Worm (Caenorhabditis elegans) whole organism, mixed stage, embryonic: ENCODE results near the gene F53F4.16.

ENCODE experiments used
- M03D4.4 ChIP-seq: sonication (generic microtip); optimal IDR thresholded peaks from 2 replicates; lab custom pipeline; 2017; ENCODE audit warnings: mild to moderate bottlenecking, missing genetic modification characterization, missing compliant biosample characterization
- elt-1 ChIP-seq: sonication (generic microtip); optimal IDR thresholded peaks from 2 replicates; lab custom pipeline; 2017; ENCODE audit warnings: missing genetic modification characterization, mild to moderate bottlenecking, missing compliant biosample characterization, antibody characterized with exemption, moderate library complexity, borderline replicate concordance; ENCODE audit not compliant: insufficient read depth
- elt-3 ChIP-seq: fragments of 150-350 bp; optimal IDR thresholded peaks from 2 replicates; lab custom pipeline; 2014; ENCODE audit warnings: missing biosample characterization, missing genetic modification characterization
- hlh-1 ChIP-seq: fragments of 150-350 bp; optimal IDR thresholded peaks from 2 replicates; lab custom pipeline; 2014; ENCODE audit warnings: missing biosample characterization, missing genetic modification reagents, missing genetic modification characterization
- lin-13 ChIP-seq: fragments of 150-350 bp; optimal IDR thresholded peaks from 2 replicates; lab custom pipeline; 2014; ENCODE audit warnings: missing biosample characterization, missing genetic modification characterization
- nhr-12 ChIP-seq: fragments of 150-350 bp; optimal IDR thresholded peaks from 2 replicates; lab custom pipeline; 2014; ENCODE audit warnings: missing biosample characterization, missing genetic modification characterization
- nhr-76 ChIP-seq: sonication (generic microtip); optimal IDR thresholded peaks from 2 replicates; lab custom pipeline; 2017; ENCODE audit warnings: missing biosample characterization, missing genetic modification characterization
- pha-4 ChIP-seq: fragments of 150-350 bp; optimal IDR thresholded peaks from 2 replicates; lab custom pipeline; 2018; ENCODE audit warnings: missing biosample characterization, missing genetic modification reagents, missing genetic modification characterization
- sem-2 ChIP-seq: fragments of 200-800 bp; sonication (Bioruptor generic); optimal IDR thresholded peaks from 2 replicates; lab custom pipeline; 2018; ENCODE audit warnings: mild to moderate bottlenecking, missing genetic modification characterization, missing compliant biosample characterization
- unc-120 ChIP-seq: sonication (generic microtip); optimal IDR thresholded peaks from 2 replicates; lab custom pipeline; 2017; ENCODE audit warnings: missing genetic modification characterization, missing compliant biosample characterization; ENCODE audit not compliant: poor library complexity, severe bottlenecking
- unc-39 ChIP-seq: fragments of 150-350 bp; optimal IDR thresholded peaks from 2 replicates; lab custom pipeline; 2014; ENCODE audit warnings: missing biosample characterization, missing genetic modification characterization
- zip-8 ChIP-seq: fragments of 150-350 bp; optimal IDR thresholded peaks from 2 replicates; lab custom pipeline; 2014; ENCODE audit warnings: missing biosample characterization, missing genetic modification characterization
- ztf-11 ChIP-seq: fragments of 150-350 bp; optimal IDR thresholded peaks from 2 replicates; lab custom pipeline; 2014; ENCODE audit warnings: missing biosample characterization, missing genetic modification characterization

The F53F4.16 gene

DNA sequence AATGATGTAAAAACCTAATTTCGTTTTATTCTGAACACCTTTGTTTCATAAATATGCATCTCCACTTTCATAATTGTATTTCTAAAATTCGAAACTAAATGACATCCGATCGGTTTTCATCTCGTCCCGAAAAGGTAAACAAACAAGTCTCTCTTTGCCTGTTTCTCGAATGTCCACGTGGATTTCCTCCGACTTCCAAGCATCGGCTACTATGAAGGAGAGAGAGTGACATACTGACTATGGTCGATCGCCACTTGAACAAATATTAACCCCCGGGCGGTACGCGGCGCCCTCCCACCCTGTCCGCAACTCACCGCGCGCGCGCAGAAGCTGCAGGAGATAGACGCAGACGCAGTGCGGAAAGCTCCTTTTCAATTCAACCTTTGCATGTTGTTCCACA is 45.8 kb downstream of the F53F4.16 start:
- TF ChIP-seq pha-4 (tag; lab: Kevin White, UChicago), result peak; percentile 94
- TF ChIP-seq M03D4.4 (tag; lab: Kevin White, UChicago), result no peak
- no peak for TF ChIP-seq nhr-12 (tag; lab: Kevin White, UChicago)
- TF ChIP-seq, all 35 proteins: peak for 1

ce11 chrV:13571714-13572258 is 49.8 kb downstream of the F53F4.16 start, which contains the start of gene C50B8.4:
Gene C50B8.4 (plus strand): TSS chrV:13572012.
- TF ChIP-seq unc-39 (tag; lab: Kevin White, UChicago), result no peak
- TF ChIP-seq elt-1 (tag; lab: Kevin White, UChicago), result no peak
- no peak for TF ChIP-seq hlh-1 (tag; lab: Kevin White, UChicago)
- TF ChIP-seq lin-13 (tag; lab: Kevin White, UChicago), result no peak
- TF ChIP-seq unc-120 (tag; lab: Kevin White, UChicago), result no peak
- no peak for TF ChIP-seq zip-8
- no peak for TF ChIP-seq elt-3 (tag; lab: Kevin White, UChicago)
- TF ChIP-seq ztf-11 (tag; lab: Kevin White, UChicago), result no peak
- no peak for TF ChIP-seq nhr-76 (tag; lab: Kevin White, UChicago)
- no peak for TF ChIP-seq sem-2
